Fruit fly (Drosophila melanogaster) whole organism, embryonic: ENCODE results near the gene Cpr97Ea.
A peak's percentile ranks its signal among the peaks of the same experiment; 100 is the strongest.

Experiments
- Abd-B ChIP-seq: fragments of 200-800 bp; sonication (Bioruptor generic); optimal IDR thresholded peaks from 2 replicates; lab custom pipeline; 2018; ENCODE audit warnings: missing biosample characterization, mild to moderate bottlenecking, missing genetic modification characterization, moderate library complexity
- Atf3 ChIP-seq: fragments of 200-800 bp; sonication (Bioruptor generic); optimal IDR thresholded peaks from 3 replicates; lab custom pipeline; 2016; ENCODE audit warnings: missing biosample characterization, missing genetic modification characterization
- C15 ChIP-seq: fragments of 200-800 bp; sonication (Bioruptor generic); IDR thresholded peaks from 3 replicates; pipeline ENCODE4 v1.3.6; 2022; ENCODE audit warnings: missing biosample characterization, missing genetic modification characterization
- CG11093 ChIP-seq: fragments of 200-800 bp; sonication (Bioruptor generic); IDR thresholded peaks from 3 replicates; pipeline ENCODE4 v1.3.6; 2022; ENCODE audit warnings: missing biosample characterization, missing genetic modification characterization
- CG12236 ChIP-seq: fragments of 200-800 bp; sonication (Bioruptor generic); optimal IDR thresholded peaks from 2 replicates; lab custom pipeline; 2016; ENCODE audit warnings: missing biosample characterization, missing genetic modification characterization
- CG13424 ChIP-seq: fragments of 200-800 bp; sonication (Bioruptor generic); optimal IDR thresholded peaks from 2 replicates; lab custom pipeline; 2019; ENCODE audit warnings: missing biosample characterization, mild to moderate bottlenecking, missing genetic modification characterization, moderate library complexity
- CG14050 ChIP-seq: fragments of 200-800 bp; sonication (Bioruptor generic); IDR thresholded peaks from 3 replicates; pipeline ENCODE4 v1.3.6; 2022; ENCODE audit warnings: missing biosample characterization, missing genetic modification characterization
- CG14710 ChIP-seq: fragments of 200-800 bp; sonication (Bioruptor generic); optimal IDR thresholded peaks from 3 replicates; lab custom pipeline; 2019; ENCODE audit warnings: missing biosample characterization, mild to moderate bottlenecking, missing genetic modification characterization, moderate library complexity
- CG16815 ChIP-seq: fragments of 200-800 bp; sonication (Bioruptor generic); optimal IDR thresholded peaks from 3 replicates; lab custom pipeline; 2017; ENCODE audit warnings: missing biosample characterization, mild to moderate bottlenecking, missing genetic modification characterization
- CG16863 ChIP-seq: fragments of 200-800 bp; sonication (Bioruptor generic); optimal IDR thresholded peaks from 3 replicates; lab custom pipeline; 2016; ENCODE audit warnings: missing biosample characterization, missing genetic modification characterization
- CG2202 ChIP-seq: fragments of 200-800 bp; sonication (Bioruptor generic); optimal IDR thresholded peaks from 2 replicates; lab custom pipeline; 2018; ENCODE audit warnings: missing biosample characterization, mild to moderate bottlenecking, missing genetic modification characterization
- CG34422 ChIP-seq: fragments of 200-800 bp; sonication (Bioruptor generic); IDR thresholded peaks from 3 replicates; pipeline ENCODE4 v1.3.6; 2022; ENCODE audit warnings: missing biosample characterization, missing genetic modification characterization
- CG3838 ChIP-seq: fragments of 200-800 bp; sonication (Bioruptor generic); optimal IDR thresholded peaks from 3 replicates; lab custom pipeline; 2016; ENCODE audit warnings: missing biosample characterization, missing genetic modification characterization
- CG4424 ChIP-seq: fragments of 200-800 bp; sonication (Bioruptor generic); optimal IDR thresholded peaks from 3 replicates; lab custom pipeline; 2016; ENCODE audit warnings: missing biosample characterization, missing genetic modification characterization
- CG6683 ChIP-seq: fragments of 200-800 bp; sonication (Bioruptor generic); optimal IDR thresholded peaks from 2 replicates; lab custom pipeline; 2017; ENCODE audit warnings: missing biosample characterization, mild to moderate bottlenecking, missing genetic modification characterization, missing genetic modification reagents
- CG8290 ChIP-seq, 3 experiments: fragments of 200-800 bp; sonication (Bioruptor generic); optimal IDR thresholded peaks; 2 replicates each; lab custom pipeline; 2016 to 2019; ENCODE audit warnings: missing biosample characterization in 3 of 3, missing genetic modification characterization in 3 of 3, mild to moderate bottlenecking in 2 of 3, moderate library complexity in 1 of 3
- CG9817 ChIP-seq: fragments of 200-800 bp; sonication (Bioruptor generic); optimal IDR thresholded peaks from 2 replicates; lab custom pipeline; 2018; ENCODE audit warnings: missing biosample characterization, mild to moderate bottlenecking, missing genetic modification characterization, moderate library complexity
- CkIIα-i1 ChIP-seq: fragments of 200-800 bp; sonication (Bioruptor generic); IDR thresholded peaks from 2 replicates; pipeline ENCODE4 v1.3.6; 2022; ENCODE audit warnings: missing biosample characterization, missing genetic modification characterization
- Doc2 ChIP-seq: fragments of 200-800 bp; sonication (Bioruptor generic); IDR thresholded peaks from 2 replicates; pipeline ENCODE4 v1.3.6; 2022; ENCODE audit warnings: missing biosample characterization, missing genetic modification characterization
- Doc3 ChIP-seq: fragments of 200-800 bp; sonication (Bioruptor generic); IDR thresholded peaks from 3 replicates; pipeline ENCODE4 v1.3.6; 2022; ENCODE audit warnings: missing biosample characterization, missing genetic modification characterization; ENCODE audit not compliant: partially characterized antibody
- Dp ChIP-seq: fragments of 200-800 bp; sonication (Bioruptor generic); optimal IDR thresholded peaks from 2 replicates; lab custom pipeline; 2018; ENCODE audit warnings: missing biosample characterization, mild to moderate bottlenecking, missing genetic modification characterization, moderate library complexity
- Jarid2 ChIP-seq: fragments of 200-800 bp; sonication (Bioruptor generic); optimal IDR thresholded peaks from 3 replicates; lab custom pipeline; 2017; ENCODE audit warnings: mild to moderate bottlenecking, missing biosample characterization, missing genetic modification reagents, missing genetic modification characterization
- Sin3A ChIP-seq: fragments of >200 bp; optimal IDR thresholded peaks from 2 replicates; lab custom pipeline; 2018
- Tbp ChIP-seq: fragments of >200 bp; optimal IDR thresholded peaks from 2 replicates; lab custom pipeline; 2018; ENCODE audit warnings: missing biosample characterization, missing genetic modification characterization
- Vsx1 ChIP-seq: fragments of 200-800 bp; sonication (Bioruptor generic); optimal IDR thresholded peaks from 2 replicates; lab custom pipeline; 2017; ENCODE audit warnings: missing biosample characterization, mild to moderate bottlenecking, missing genetic modification characterization, missing genetic modification reagents
- az2 ChIP-seq: fragments of 200-800 bp; sonication (Bioruptor generic); optimal IDR thresholded peaks from 3 replicates; lab custom pipeline; 2016; ENCODE audit warnings: missing biosample characterization, missing genetic modification characterization
- chinmo ChIP-seq: fragments of 200-800 bp; sonication (Bioruptor generic); IDR thresholded peaks from 4 replicates; pipeline ENCODE4 v1.3.6; 2022; ENCODE audit warnings: missing biosample characterization, missing genetic modification characterization; ENCODE audit not compliant: partially characterized antibody
- chn ChIP-seq: fragments of 200-800 bp; sonication (Bioruptor generic); optimal IDR thresholded peaks from 2 replicates; lab custom pipeline; 2016; ENCODE audit warnings: missing biosample characterization, missing genetic modification characterization
- crp ChIP-seq, 2 experiments: fragments of 200-800 bp; sonication (Bioruptor generic); optimal IDR thresholded peaks; 2 replicates in 1 of 2; 3 replicates in 1 of 2; lab custom pipeline; 2017; ENCODE audit warnings: missing biosample characterization in 2 of 2, missing genetic modification characterization in 2 of 2, mild to moderate bottlenecking in 1 of 2, moderate library complexity in 1 of 2
- dan ChIP-seq: fragments of 200-800 bp; sonication (Bioruptor generic); IDR thresholded peaks from 2 replicates; pipeline ENCODE4 v1.3.6; 2022; ENCODE audit warnings: missing biosample characterization, missing genetic modification characterization
- dati ChIP-seq: fragments of 200-800 bp; sonication (Bioruptor generic); IDR thresholded peaks from 2 replicates; pipeline ENCODE4 v1.3.6; 2022; ENCODE audit warnings: missing biosample characterization, missing genetic modification characterization
- eve ChIP-seq, 2 experiments: fragments of >200 bp; optimal IDR thresholded peaks; 2 replicates each; lab custom pipeline; 2017; ENCODE audit warnings: missing biosample characterization in 2 of 2, missing genetic modification characterization in 2 of 2
- gcm ChIP-seq: fragments of 200-800 bp; sonication (Bioruptor generic); optimal IDR thresholded peaks from 2 replicates; lab custom pipeline; 2019; ENCODE audit warnings: missing biosample characterization, mild to moderate bottlenecking, missing genetic modification characterization, moderate library complexity
- kay ChIP-seq: fragments of 200-800 bp; sonication (Bioruptor generic); optimal IDR thresholded peaks from 2 replicates; lab custom pipeline; 2016; ENCODE audit warnings: missing biosample characterization, missing genetic modification characterization
- kni ChIP-seq: fragments of 200-800 bp; sonication (Bioruptor generic); optimal IDR thresholded peaks from 3 replicates; lab custom pipeline; 2017; ENCODE audit warnings: mild to moderate bottlenecking, missing biosample characterization, missing genetic modification reagents, missing genetic modification characterization
- lbe ChIP-seq: fragments of 200-800 bp; sonication (Bioruptor generic); optimal IDR thresholded peaks from 2 replicates; lab custom pipeline; 2016; ENCODE audit warnings: missing biosample characterization, mild to moderate bottlenecking, missing genetic modification characterization
- lilli ChIP-seq: fragments of 200-800 bp; sonication (Bioruptor generic); optimal IDR thresholded peaks from 3 replicates; lab custom pipeline; 2016; ENCODE audit warnings: missing biosample characterization, missing genetic modification characterization
- lola ChIP-seq, 3 experiments: fragments of >200 bp in 2 of 3; fragments of 200-800 bp in 1 of 3; sonication (Bioruptor generic) in 1 of 3; optimal IDR thresholded peaks; 2 replicates each; lab custom pipeline; 2017 to 2019; ENCODE audit warnings: missing biosample characterization in 3 of 3, missing genetic modification characterization in 3 of 3, mild to moderate bottlenecking in 1 of 3, moderate library complexity in 1 of 3
- prd ChIP-seq, 3 experiments: fragments of >200 bp in 2 of 3; fragments of 200-800 bp in 1 of 3; sonication (Bioruptor generic) in 1 of 3; optimal IDR thresholded peaks in 2 of 3; IDR thresholded peaks in 1 of 3; 2 replicates in 2 of 3; 3 replicates in 1 of 3; pipeline versions ENCODE4 v1.3.6 to Lab custom; 2017 to 2022; ENCODE audit warnings: missing biosample characterization in 1 of 3, missing genetic modification characterization in 1 of 3
- sna ChIP-seq: fragments of 200-800 bp; sonication (Bioruptor generic); IDR thresholded peaks from 2 replicates; pipeline ENCODE4 v1.3.6; 2022; ENCODE audit warnings: missing biosample characterization, missing genetic modification characterization; ENCODE audit not compliant: partially characterized antibody
- stwl ChIP-seq: fragments of 200-800 bp; sonication (Bioruptor generic); optimal IDR thresholded peaks from 3 replicates; lab custom pipeline; 2018; ENCODE audit warnings: missing biosample characterization, mild to moderate bottlenecking, missing genetic modification characterization, moderate library complexity
- unpg ChIP-seq: fragments of 200-800 bp; sonication (Bioruptor generic); optimal IDR thresholded peaks from 3 replicates; lab custom pipeline; 2018; ENCODE audit warnings: missing biosample characterization, mild to moderate bottlenecking, missing genetic modification characterization, moderate library complexity

The Cpr97Ea gene

dm6 chr3R:27116465-27117092 lies 29.0 kb upstream of the Cpr97Ea start, which contains the start of the genes CG6066 and CG5880 (continued):
- no peak for TF ChIP-seq kay (GFP tag; lab: Kevin White, UChicago)
- TF ChIP-seq Dp (GFP tag; lab: Kevin White, UChicago) = peak; percentile 32
- TF ChIP-seq CG16863 (GFP tag; lab: Kevin White, UChicago) = no peak
- TF ChIP-seq Sin3A = peak; percentile 76
- no peak for TF ChIP-seq prd (optimal IDR thresholded peaks at IDR 0.05; lab: Kevin White, UChicago)
- TF ChIP-seq prd (GFP tag; IDR thresholded peaks at IDR 0.05; lab: Robert Waterston, UW) = no peak
- peak; percentile 79 for TF ChIP-seq Doc3 (GFP tag; lab: Robert Waterston, UW)
- no peak for TF ChIP-seq Doc2 (GFP tag; lab: Robert Waterston, UW)
- peak; percentile 84; the same call in 1 of the 3 replicates for TF ChIP-seq CG34422
- TF ChIP-seq Tbp = no peak
- TF ChIP-seq CG16815 = no peak
- TF ChIP-seq az2 = no peak
- TF ChIP-seq stwl (tag; lab: Kevin White, UChicago) = peak; percentile 74
- no peak for TF ChIP-seq CG8290 (GFP tag; optimal IDR thresholded peaks at IDR 0.05; lab: Kevin White, UChicago)
- TF ChIP-seq CG8290 (tag; optimal IDR thresholded peaks at IDR 0.05; lab: Kevin White, UChicago) = no peak
- TF ChIP-seq lbe = no peak
- no peak for TF ChIP-seq C15
- TF ChIP-seq Abd-B (GFP tag; lab: Kevin White, UChicago) = no peak
- TF ChIP-seq gcm (GFP tag; lab: Kevin White, UChicago) = no peak
- TF ChIP-seq Vsx1 (GFP tag; lab: Kevin White, UChicago) = no peak
- TF ChIP-seq CG6683 = no peak
- TF ChIP-seq dan (GFP tag; lab: Robert Waterston, UW) = no peak
- no peak for TF ChIP-seq dati (GFP tag; lab: Robert Waterston, UW)
- TF ChIP-seq unpg (GFP tag; lab: Kevin White, UChicago) = no peak
- no peak for TF ChIP-seq eve (GFP tag; optimal IDR thresholded peaks at IDR 0.05; lab: Kevin White, UChicago)
- TF ChIP-seq CG11093 (GFP tag; lab: Robert Waterston, UW) = no peak
- no peak for TF ChIP-seq CkIIα-i1
- no peak for TF ChIP-seq Atf3
- TF ChIP-seq CG3838 = no peak
- TF ChIP-seq chn (GFP tag; lab: Kevin White, UChicago) = no peak
- TF ChIP-seq lola (GFP tag; optimal IDR thresholded peaks at IDR 0.05; lab: Kevin White, UChicago) = no peak
- TF ChIP-seq chinmo = peak; percentile 79; the same call in 1 of the 4 replicates
- TF ChIP-seq CG12236 = no peak
- no peak for TF ChIP-seq CG9817 (tag; lab: Kevin White, UChicago)
- no peak for TF ChIP-seq CG2202 (tag; lab: Kevin White, UChicago)
- TF ChIP-seq crp (GFP tag; optimal IDR thresholded peaks at IDR 0.05; lab: Kevin White, UChicago) = peak; percentile 70 to 95
- no peak for TF ChIP-seq lilli
- no peak for TF ChIP-seq CG4424 (GFP tag; lab: Kevin White, UChicago)
- TF ChIP-seq CG14710 (tag; lab: Kevin White, UChicago) = peak; percentile 14
- TF ChIP-seq kni (GFP tag; lab: Kevin White, UChicago) = no peak
- TF ChIP-seq sna (GFP tag; lab: Robert Waterston, UW) = peak; percentile 76
- TF ChIP-seq Jarid2 = no peak
- no peak for TF ChIP-seq CG13424 (tag; lab: Kevin White, UChicago)
- no peak for TF ChIP-seq CG14050 (GFP tag; lab: Robert Waterston, UW)
